Worm (Caenorhabditis elegans): ENCODE results near the gene M142.8.

DNA sequence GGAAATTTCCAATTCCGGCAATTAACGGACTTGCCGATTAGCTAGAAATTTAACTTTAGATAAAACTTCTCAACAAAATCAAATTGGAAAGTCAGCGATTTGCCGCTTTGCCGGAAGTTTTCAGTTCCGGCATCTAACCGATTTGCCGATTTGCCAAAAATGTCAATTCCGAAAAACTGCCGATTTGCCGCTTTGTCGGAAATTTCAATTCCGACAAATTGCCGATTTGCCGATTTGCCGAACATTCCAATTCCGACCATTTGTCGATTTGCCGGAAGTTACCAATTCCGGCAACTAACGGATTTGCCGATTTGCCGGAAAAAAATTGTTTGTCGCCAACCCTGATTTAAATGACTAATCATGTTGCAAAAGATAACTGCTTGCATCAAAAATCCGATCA, 24.3 kb upstream of the M142.8 start:
- TF ChIP-seq let-526 (GFP tag; IDR thresholded peaks at IDR 0.05) (no peak), ama-1 (optimal IDR thresholded peaks at IDR 0.05) (no peak), ama-1 (GFP tag; optimal IDR thresholded peaks at IDR 0.05) (no peak), bed-2 (GFP tag; IDR thresholded peaks at IDR 0.05) (no peak), mcd-1 (GFP tag; IDR thresholded peaks at IDR 0.05) (no peak), xnd-1 (tag; optimal IDR thresholded peaks at IDR 0.05) (no peak), unc-62 (GFP tag; optimal IDR thresholded peaks at IDR 0.05) (no peak), hmg-1.2 (GFP tag; IDR thresholded peaks at IDR 0.05) (no peak), egrh-3 (GFP tag; IDR thresholded peaks at IDR 0.05) (no peak), lin-35 (GFP tag; optimal IDR thresholded peaks at IDR 0.05) (no peak), madf-10 (tag; optimal IDR thresholded peaks at IDR 0.05) (no peak), D2030.7 (GFP tag; IDR thresholded peaks at IDR 0.05) (no peak)

All from whole organism, young adult.